Worm (Caenorhabditis elegans) whole organism, L4 larva: ENCODE measurements around the gene pcp-5.

Source experiments
- F37D6.2 ChIP-seq: sonication (generic microtip); optimal IDR thresholded peaks from 2 replicates; lab custom pipeline; 2016; ENCODE audit warnings: mild to moderate bottlenecking, missing genetic modification characterization, missing compliant biosample characterization
- F44E2.7 ChIP-seq: fragments of 200-800 bp; sonication (Bioruptor generic); IDR thresholded peaks from 2 replicates; pipeline ENCODE4 v2.1.2; 2022; ENCODE audit warnings: missing genetic modification characterization, missing compliant biosample characterization
- Y105C5A.15 ChIP-seq: fragments of 200-800 bp; sonication (Bioruptor generic); IDR thresholded peaks from 2 replicates; pipeline ENCODE4 v1.3.6; 2022; ENCODE audit warnings: missing genetic modification characterization, missing compliant biosample characterization
- Y75B8A.6 ChIP-seq: fragments of 200-800 bp; sonication (Bioruptor generic); IDR thresholded peaks from 2 replicates; pipeline ENCODE4 v1.3.6; 2022; ENCODE audit warnings: missing genetic modification reagents, missing genetic modification characterization, missing compliant biosample characterization
- ZK337.2 ChIP-seq: fragments of 200-800 bp; sonication (Bioruptor generic); IDR thresholded peaks from 2 replicates; pipeline ENCODE4 v1.3.6; 2022; ENCODE audit warnings: missing genetic modification reagents, missing genetic modification characterization, missing compliant biosample characterization
- ZK546.5 ChIP-seq, 2 experiments: sonication (generic microtip); optimal IDR thresholded peaks; 2 replicates each; lab custom pipeline; 2017; ENCODE audit warnings: missing biosample characterization in 2 of 2, missing genetic modification characterization in 2 of 2
- ces-1 ChIP-seq: fragments of 150-350 bp; sonication (generic microtip); optimal IDR thresholded peaks from 4 replicates; lab custom pipeline; 2014; ENCODE audit warnings: missing biosample characterization, missing genetic modification reagents, missing genetic modification characterization
- ctbp-1 ChIP-seq: fragments of 200-800 bp; sonication (Bioruptor generic); IDR thresholded peaks from 2 replicates; pipeline ENCODE4 v1.3.6; 2022; ENCODE audit warnings: missing genetic modification reagents, missing genetic modification characterization, missing compliant biosample characterization
- daf-8 ChIP-seq: fragments of 200-800 bp; sonication (Bioruptor generic); IDR thresholded peaks from 2 replicates; pipeline ENCODE4 v1.3.6; 2022; ENCODE audit warnings: missing genetic modification characterization, missing compliant biosample characterization
- dmd-6 ChIP-seq: fragments of 200-800 bp; sonication (Bioruptor generic); IDR thresholded peaks from 2 replicates; pipeline ENCODE4 v1.3.6; 2022; ENCODE audit warnings: missing genetic modification reagents, missing genetic modification characterization, missing compliant biosample characterization
- dmd-8 ChIP-seq: fragments of 200-800 bp; sonication (Bioruptor generic); IDR thresholded peaks from 2 replicates; pipeline ENCODE4 v1.3.6; 2022; ENCODE audit warnings: missing genetic modification characterization, missing compliant biosample characterization
- dve-1 ChIP-seq: sonication (generic microtip); optimal IDR thresholded peaks from 2 replicates; lab custom pipeline; 2017; ENCODE audit warnings: antibody characterized with exemption, mild to moderate bottlenecking, missing genetic modification characterization, missing compliant biosample characterization; ENCODE audit not compliant: insufficient read depth
- fos-1 ChIP-seq: fragments of 150-350 bp; optimal IDR thresholded peaks from 2 replicates; lab custom pipeline; 2014; ENCODE audit warnings: missing biosample characterization, missing genetic modification characterization
- gei-8 ChIP-seq: fragments of 200-800 bp; sonication (Bioruptor generic); optimal IDR thresholded peaks from 2 replicates; lab custom pipeline; 2018; ENCODE audit warnings: mild to moderate bottlenecking, missing genetic modification characterization, missing compliant biosample characterization
- hif-1 ChIP-seq, 2 experiments: sonication (generic microtip); optimal IDR thresholded peaks; 2 replicates each; lab custom pipeline; 2016 to 2017; ENCODE audit warnings: missing compliant biosample characterization in 2 of 2, missing genetic modification characterization in 2 of 2, missing genetic modification reagents in 2 of 2, missing genotype in 2 of 2, mild to moderate bottlenecking in 1 of 2
- hlh-11 ChIP-seq: fragments of 200-800 bp; sonication (Bioruptor generic); optimal IDR thresholded peaks from 2 replicates; lab custom pipeline; 2018; ENCODE audit warnings: mild to moderate bottlenecking, missing genetic modification characterization, missing compliant biosample characterization
- hmg-1.1 ChIP-seq: fragments of 200-800 bp; sonication (Bioruptor generic); IDR thresholded peaks from 2 replicates; pipeline ENCODE4 v1.3.6; 2022; ENCODE audit warnings: missing genetic modification reagents, missing genetic modification characterization, missing compliant biosample characterization
- lin-13 ChIP-seq: fragments of 150-350 bp; optimal IDR thresholded peaks from 2 replicates; lab custom pipeline; 2014; ENCODE audit warnings: missing biosample characterization, missing genetic modification reagents, missing genetic modification characterization
- lin-15B ChIP-seq: fragments of 150-350 bp; sonication (generic microtip); optimal IDR thresholded peaks from 3 replicates; lab custom pipeline; 2014; ENCODE audit warnings: missing biosample characterization, missing genetic modification characterization
- lir-3 ChIP-seq: sonication (generic microtip); optimal IDR thresholded peaks from 2 replicates; lab custom pipeline; 2016; ENCODE audit warnings: mild to moderate bottlenecking, missing genetic modification characterization, missing compliant biosample characterization
- mep-1 ChIP-seq: fragments of 150-350 bp; sonication (generic microtip); optimal IDR thresholded peaks from 3 replicates; lab custom pipeline; 2014; ENCODE audit warnings: missing biosample characterization, missing genetic modification characterization
- mes-2 ChIP-seq: sonication (generic microtip); optimal IDR thresholded peaks from 2 replicates; lab custom pipeline; 2016; ENCODE audit warnings: missing genotype, mild to moderate bottlenecking, missing genetic modification characterization, missing compliant biosample characterization; ENCODE audit not compliant: poor library complexity, severe bottlenecking
- nhr-11 ChIP-seq: fragments of 150-350 bp; optimal IDR thresholded peaks from 2 replicates; lab custom pipeline; 2014; ENCODE audit warnings: missing biosample characterization, missing genetic modification characterization
- nhr-237 ChIP-seq: sonication (generic microtip); optimal IDR thresholded peaks from 2 replicates; lab custom pipeline; 2017; ENCODE audit warnings: missing biosample characterization, missing genetic modification characterization
- nhr-28 ChIP-seq: fragments of 150-350 bp; optimal IDR thresholded peaks from 2 replicates; lab custom pipeline; 2014; ENCODE audit warnings: missing biosample characterization, missing genetic modification characterization
- snpc-4 ChIP-seq: fragments of 150-350 bp; optimal IDR thresholded peaks from 2 replicates; lab custom pipeline; 2014; ENCODE audit warnings: missing biosample characterization, missing genetic modification characterization
- spr-3 ChIP-seq: fragments of 200-800 bp; sonication (Bioruptor generic); optimal IDR thresholded peaks from 2 replicates; lab custom pipeline; 2018; ENCODE audit warnings: mild to moderate bottlenecking, missing genetic modification characterization, missing compliant biosample characterization
- tag-97 ChIP-seq: fragments of 200-800 bp; sonication (Bioruptor generic); IDR thresholded peaks from 2 replicates; pipeline ENCODE4 v1.3.6; 2022; ENCODE audit warnings: missing genetic modification characterization, missing compliant biosample characterization
- unc-130 ChIP-seq: sonication (generic microtip); optimal IDR thresholded peaks from 2 replicates; lab custom pipeline; 2016; ENCODE audit warnings: missing genetic modification reagents, missing genetic modification characterization, missing compliant biosample characterization
- vab-7 ChIP-seq: fragments of 200-800 bp; sonication (Bioruptor generic); IDR thresholded peaks from 2 replicates; pipeline ENCODE4 v1.3.6; 2022; ENCODE audit warnings: missing genetic modification reagents, missing genetic modification characterization, missing compliant biosample characterization
- zag-1 ChIP-seq: fragments of 150-350 bp; optimal IDR thresholded peaks from 2 replicates; lab custom pipeline; 2014; ENCODE audit warnings: missing biosample characterization, missing genetic modification characterization
- zip-11 ChIP-seq: fragments of 200-800 bp; sonication (Bioruptor generic); IDR thresholded peaks from 2 replicates; pipeline ENCODE4 v1.3.6; 2022; ENCODE audit warnings: missing genetic modification characterization, missing compliant biosample characterization
- zip-2 ChIP-seq: fragments of 150-350 bp; optimal IDR thresholded peaks from 2 replicates; lab custom pipeline; 2014; ENCODE audit warnings: missing biosample characterization, missing genetic modification characterization

The pcp-5 gene

DNA sequence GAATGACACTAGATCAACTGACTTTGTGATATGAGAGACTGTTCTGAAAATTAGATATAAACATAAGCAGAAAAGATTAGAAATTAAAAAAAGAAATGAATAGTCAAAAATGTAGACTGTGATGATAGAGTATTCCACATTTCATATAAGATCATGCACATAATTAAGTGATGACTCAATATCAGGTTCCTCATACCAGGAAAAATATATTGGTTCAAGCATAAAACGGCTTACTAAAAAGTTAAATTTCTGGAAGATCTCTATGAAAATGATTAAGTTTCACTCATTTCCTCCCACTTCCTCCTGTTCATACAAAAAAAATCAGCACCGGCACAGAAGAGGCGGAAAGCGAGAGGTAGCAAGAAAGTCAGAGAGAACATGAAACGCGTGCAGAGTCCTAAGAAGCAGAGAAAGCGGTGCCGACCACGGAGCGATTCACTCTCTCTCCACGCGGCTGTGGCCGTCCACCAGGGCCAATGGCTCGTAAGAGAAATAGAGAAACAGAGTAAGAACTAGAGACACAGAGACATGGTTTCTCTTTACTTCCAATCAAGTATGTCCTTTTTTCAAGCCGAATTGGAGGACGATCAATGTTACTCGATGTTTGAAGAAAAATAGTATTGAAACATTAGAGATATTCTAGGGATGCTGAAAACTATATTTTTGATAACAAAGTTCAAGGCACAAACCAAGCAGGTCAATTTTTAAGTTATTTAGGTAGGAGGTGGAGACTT is 15.7 kb downstream of the pcp-5 start, which contains the start of the genes ZK688.5 and fahd-1 (continued):
- peak; percentile 72 for TF ChIP-seq nhr-28
- TF ChIP-seq dve-1, result peak; percentile 75
- TF ChIP-seq zag-1 (tag; lab: Kevin White, UChicago), result no peak
- peak; percentile 91 for TF ChIP-seq hlh-11 (tag; lab: Kevin White, UChicago)
- TF ChIP-seq ces-1, result no peak
- TF ChIP-seq Y105C5A.15 (GFP tag; lab: Robert Waterston, UW), result no peak
- peak; percentile 72 for TF ChIP-seq mes-2 (tag; lab: Kevin White, UChicago)
- no peak for TF ChIP-seq zip-11 (GFP tag; lab: Robert Waterston, UW)
- TF ChIP-seq vab-7, result no peak
- TF ChIP-seq nhr-237 (tag; lab: Kevin White, UChicago), result no peak

ce11 chrIII:7889036-7889435 is 18.4 kb downstream of the pcp-5 start:
- no peak for TF ChIP-seq lin-15B
- no peak for TF ChIP-seq nhr-237 (tag; lab: Kevin White, UChicago)
- TF ChIP-seq ctbp-1 (GFP tag; lab: Robert Waterston, UW), result no peak
- TF ChIP-seq spr-3 (GFP tag; lab: Kevin White, UChicago), result no peak
- no peak for TF ChIP-seq snpc-4
- no peak for TF ChIP-seq gei-8 (GFP tag; lab: Kevin White, UChicago)
- TF ChIP-seq Y75B8A.6 (GFP tag; lab: Robert Waterston, UW), result no peak
- no peak for TF ChIP-seq tag-97 (GFP tag; lab: Robert Waterston, UW)
- no peak for TF ChIP-seq F37D6.2 (tag; lab: Kevin White, UChicago)
- no peak for TF ChIP-seq hmg-1.1 (GFP tag; lab: Robert Waterston, UW)
- no peak for TF ChIP-seq F44E2.7
- TF ChIP-seq, all 104 proteins: peak for 0

ce11 chrIII:7884863-7885262 is 22.6 kb downstream of the pcp-5 start, which contains the start of gene ZK688.11:
TSS of gene ZK688.11 (minus strand) at chrIII:7884963.
- TF ChIP-seq dve-1 (peak; percentile 3), lir-3 (tag; lab: Kevin White, UChicago) (no peak), daf-8 (no peak), dmd-8 (no peak), lin-13 (GFP tag; lab: Kevin White, UChicago) (no peak), zip-2 (tag; lab: Kevin White, UChicago) (no peak), nhr-11 (tag; lab: Kevin White, UChicago) (no peak), Y105C5A.15 (GFP tag; lab: Robert Waterston, UW) (no peak), ZK546.5 (tag; optimal IDR thresholded peaks at IDR 0.05; lab: Kevin White, UChicago) (no peak), ZK337.2 (GFP tag; lab: Robert Waterston, UW) (no peak), Y75B8A.6 (GFP tag; lab: Robert Waterston, UW) (no peak), fos-1 (tag; lab: Kevin White, UChicago) (no peak), unc-130 (GFP tag; lab: Kevin White, UChicago) (no peak), mep-1 (tag; lab: Kevin White, UChicago) (peak; percentile 27), lin-15B (no peak), hlh-11 (tag; lab: Kevin White, UChicago) (no peak), ctbp-1 (GFP tag; lab: Robert Waterston, UW) (no peak)

ce11 chrIII:7882900-7883299 is 24.5 kb downstream of the pcp-5 start, which contains the start of gene ZK688.9:
TSS of gene ZK688.9 (minus strand) at chrIII:7883000.
- TF ChIP-seq hif-1 (tag; optimal IDR thresholded peaks at IDR 0.05; lab: Kevin White, UChicago) (no peak), dmd-6 (GFP tag; lab: Robert Waterston, UW) (no peak), dmd-8 (no peak)
